Fruit fly (Drosophila melanogaster): ENCODE measurements around the gene Argk2.

The Argk2 gene

DNA sequence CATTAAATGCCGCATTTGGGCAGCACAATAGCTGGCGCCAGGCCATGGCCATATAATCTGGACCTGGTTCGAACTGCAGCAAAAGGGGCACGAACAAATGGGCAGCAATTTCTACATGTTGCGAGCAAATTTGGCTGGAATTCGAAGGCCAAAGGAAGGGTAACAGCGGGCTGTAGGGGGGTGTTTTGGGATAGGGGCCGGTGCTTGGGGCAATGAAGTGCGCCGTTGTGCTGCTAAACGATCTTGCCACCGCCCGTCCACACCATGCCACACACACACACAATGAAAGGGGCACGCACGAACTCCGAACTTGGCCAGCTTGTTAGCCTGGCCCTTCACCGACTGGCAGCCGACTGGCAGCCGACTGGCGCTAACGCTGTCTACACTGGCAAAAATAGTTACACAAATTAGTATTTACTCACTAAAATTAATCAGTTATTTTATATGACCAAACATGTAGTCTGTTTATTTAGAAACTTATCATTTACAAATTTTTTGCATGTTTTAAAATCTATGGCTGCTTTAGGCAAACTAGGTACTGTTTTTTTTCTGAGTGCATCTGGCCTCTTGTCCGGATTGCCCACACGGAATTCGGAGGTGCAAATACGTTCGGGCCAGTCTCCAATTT lies 13.1 kb upstream of the Argk2 start (continued):
- TF ChIP-seq sim (GFP tag; IDR thresholded peaks at IDR 0.05): peak; percentile 63; the same call in 1 of the 2 replicates
- TF ChIP-seq CG12769 (tag; optimal IDR thresholded peaks at IDR 0.05): no peak
- peak; percentile 70 for TF ChIP-seq H15 (GFP tag; IDR thresholded peaks at IDR 0.05)
- peak; percentile 39 for TF ChIP-seq Fer3 (tag; optimal IDR thresholded peaks at IDR 0.05)
- TF ChIP-seq CG11398 (GFP tag; optimal IDR thresholded peaks at IDR 0.05): peak; percentile 5
- peak; percentile 74 for TF ChIP-seq tin (GFP tag; optimal IDR thresholded peaks at IDR 0.05)
- peak; percentile 12 for TF ChIP-seq CG9609 (GFP tag; optimal IDR thresholded peaks at IDR 0.05)
- TF ChIP-seq mirr (GFP tag; optimal IDR thresholded peaks at IDR 0.05): no peak
- no peak for TF ChIP-seq pfk (GFP tag; optimal IDR thresholded peaks at IDR 0.05)
- TF ChIP-seq Stat92E (GFP tag; optimal IDR thresholded peaks at IDR 0.05): no peak
- no peak for TF ChIP-seq h (optimal IDR thresholded peaks at IDR 0.05)
- no peak for TF ChIP-seq CG34224 (GFP tag; IDR thresholded peaks at IDR 0.05; ENCODE audit: partially characterized antibody)
- peak; percentile 9 for TF ChIP-seq ewg (GFP tag; optimal IDR thresholded peaks at IDR 0.05)
- TF ChIP-seq CG11093 (GFP tag; IDR thresholded peaks at IDR 0.05): peak; percentile 68; the same call in 2 of the 3 replicates
- no peak for TF ChIP-seq Abd-B (GFP tag; optimal IDR thresholded peaks at IDR 0.05)
- TF ChIP-seq CG12219 (GFP tag; optimal IDR thresholded peaks at IDR 0.05): no peak
- TF ChIP-seq emc (GFP tag; optimal IDR thresholded peaks at IDR 0.05): no peak
- peak; percentile 74 for TF ChIP-seq CG32772 (GFP tag; IDR thresholded peaks at IDR 0.05)
- peak; percentile 80 for TF ChIP-seq CG9727 (GFP tag; optimal IDR thresholded peaks at IDR 0.05)
- peak; percentile 37; the same call in 1 of the 2 replicates for TF ChIP-seq slbo (GFP tag; IDR thresholded peaks at IDR 0.05)
- TF ChIP-seq zen (tag; optimal IDR thresholded peaks at IDR 0.05): peak; percentile 92
- TF ChIP-seq ase (GFP tag; IDR thresholded peaks at IDR 0.05): peak; percentile 39; the same call in 1 of the 3 replicates
- no peak for TF ChIP-seq p53 (GFP tag; optimal IDR thresholded peaks at IDR 0.05)
- TF ChIP-seq seq (GFP tag; IDR thresholded peaks at IDR 0.05): no peak
- TF ChIP-seq CG17359 (tag; optimal IDR thresholded peaks at IDR 0.05): peak; percentile 84
- no peak for TF ChIP-seq gcm2 (GFP tag; optimal IDR thresholded peaks at IDR 0.05)
- TF ChIP-seq CG4424 (GFP tag; optimal IDR thresholded peaks at IDR 0.05): peak; percentile 83
- TF ChIP-seq CG2120 (GFP tag; optimal IDR thresholded peaks at IDR 0.05): no peak
- TF ChIP-seq Chrac-16 (GFP tag; optimal IDR thresholded peaks at IDR 0.05): peak; percentile 51
- no peak for TF ChIP-seq zen2 (GFP tag; IDR thresholded peaks at IDR 0.05; ENCODE audit: partially characterized antibody)
- TF ChIP-seq CG30403 (GFP tag; optimal IDR thresholded peaks at IDR 0.05): no peak
- no peak for TF ChIP-seq CG11560 (tag; IDR thresholded peaks at IDR 0.05)
- TF ChIP-seq Sox100B (GFP tag; optimal IDR thresholded peaks at IDR 0.05): peak; percentile 74
- peak; percentile 67 for TF ChIP-seq CG18599 (GFP tag; optimal IDR thresholded peaks at IDR 0.05)
- TF ChIP-seq chif (GFP tag; optimal IDR thresholded peaks at IDR 0.05): peak; percentile 43 to 60
- peak; percentile 39 for TF ChIP-seq CG31388 (GFP tag; optimal IDR thresholded peaks at IDR 0.05)
- peak; percentile 78 for TF ChIP-seq trem (tag; optimal IDR thresholded peaks at IDR 0.05)
- TF ChIP-seq nerfin-1 (tag; optimal IDR thresholded peaks at IDR 0.05): peak; percentile 70
- peak; percentile 33; the same call in 2 of the 4 replicates for TF ChIP-seq Gug (GFP tag; IDR thresholded peaks at IDR 0.05)
- no peak for TF ChIP-seq CG18011 (GFP tag; optimal IDR thresholded peaks at IDR 0.05)
- no peak for TF ChIP-seq CkIIα-i1 (GFP tag; IDR thresholded peaks at IDR 0.05)
- peak; percentile 67; the same call in 1 of the 2 replicates for TF ChIP-seq stc (GFP tag; IDR thresholded peaks at IDR 0.05)
- peak; percentile 63; the same call in 1 of the 2 replicates for TF ChIP-seq peb (GFP tag; IDR thresholded peaks at IDR 0.05)
- no peak for TF ChIP-seq fd102C (GFP tag; optimal IDR thresholded peaks at IDR 0.05)
- peak; percentile 72; the same call in 2 of the 3 replicates for TF ChIP-seq otp (GFP tag; IDR thresholded peaks at IDR 0.05)
- peak; percentile 63 for TF ChIP-seq CG1024 (GFP tag; IDR thresholded peaks at IDR 0.05)
- TF ChIP-seq gem (tag; optimal IDR thresholded peaks at IDR 0.05): peak; percentile 30
- peak; percentile 54 for TF ChIP-seq MTF-1 (GFP tag; optimal IDR thresholded peaks at IDR 0.05; ENCODE audit: borderline replicate concordance)
- TF ChIP-seq unc-4 (GFP tag; IDR thresholded peaks at IDR 0.05; ENCODE audit: partially characterized antibody): no peak
- TF ChIP-seq CG15073 (GFP tag; optimal IDR thresholded peaks at IDR 0.05): no peak
